Fruit fly (Drosophila melanogaster) whole organism, embryonic: ENCODE measurements around the gene CG43672.

Experiments
- Atf6 ChIP-seq: fragments of 200-800 bp; sonication (Bioruptor generic); IDR thresholded peaks from 2 replicates; pipeline ENCODE4 v1.3.6; 2022; ENCODE audit warnings: missing biosample characterization, missing genetic modification characterization
- B-H2 ChIP-seq: fragments of 200-800 bp; sonication (Bioruptor generic); optimal IDR thresholded peaks from 2 replicates; lab custom pipeline; 2018; ENCODE audit warnings: missing biosample characterization, mild to moderate bottlenecking, missing genetic modification characterization
- CG10543 ChIP-seq: fragments of 200-800 bp; sonication (Bioruptor generic); optimal IDR thresholded peaks from 3 replicates; lab custom pipeline; 2017; ENCODE audit warnings: missing biosample characterization, mild to moderate bottlenecking, missing genetic modification characterization, moderate library complexity
- CG10654 ChIP-seq: fragments of 200-800 bp; sonication (Bioruptor generic); optimal IDR thresholded peaks from 2 replicates; lab custom pipeline; 2016; ENCODE audit warnings: missing biosample characterization, missing genetic modification characterization
- CG11085 ChIP-seq: fragments of 200-800 bp; sonication (Bioruptor generic); IDR thresholded peaks from 2 replicates; pipeline ENCODE4 v1.3.6; 2022; ENCODE audit warnings: missing biosample characterization, missing genetic modification characterization
- CG11504 ChIP-seq: fragments of 200-800 bp; sonication (Bioruptor generic); optimal IDR thresholded peaks from 3 replicates; lab custom pipeline; 2019; ENCODE audit warnings: missing biosample characterization, mild to moderate bottlenecking, missing genetic modification characterization, moderate library complexity
- CG12104 ChIP-seq: fragments of 200-800 bp; sonication (Bioruptor generic); optimal IDR thresholded peaks from 3 replicates; lab custom pipeline; 2016; ENCODE audit warnings: missing biosample characterization, missing genetic modification characterization
- CG15011 ChIP-seq: fragments of 200-800 bp; sonication (Bioruptor generic); optimal IDR thresholded peaks from 3 replicates; lab custom pipeline; 2018; ENCODE audit warnings: missing biosample characterization, mild to moderate bottlenecking, missing genetic modification characterization
- CG17385 ChIP-seq: fragments of 200-800 bp; sonication (Bioruptor generic); optimal IDR thresholded peaks from 3 replicates; lab custom pipeline; 2018; ENCODE audit warnings: missing biosample characterization, mild to moderate bottlenecking, missing genetic modification characterization
- CG17802 ChIP-seq: fragments of 200-800 bp; sonication (Bioruptor generic); optimal IDR thresholded peaks from 2 replicates; lab custom pipeline; 2018; ENCODE audit warnings: missing biosample characterization, mild to moderate bottlenecking, missing genetic modification characterization, moderate library complexity
- CG2199 ChIP-seq: fragments of 200-800 bp; sonication (Bioruptor generic); IDR thresholded peaks from 3 replicates; pipeline ENCODE4 v1.3.6; 2022; ENCODE audit warnings: missing biosample characterization, missing genetic modification characterization
- CG32532 ChIP-seq: fragments of 200-800 bp; sonication (Bioruptor generic); IDR thresholded peaks from 2 replicates; pipeline ENCODE4 v1.3.6; 2022; ENCODE audit warnings: missing biosample characterization, missing genetic modification characterization
- CG32772 ChIP-seq: fragments of 200-800 bp; sonication (Bioruptor generic); IDR thresholded peaks from 2 replicates; pipeline ENCODE4 v1.3.6; 2022; ENCODE audit warnings: missing biosample characterization, missing genetic modification characterization
- CG4617 ChIP-seq: fragments of 200-800 bp; sonication (Bioruptor generic); optimal IDR thresholded peaks from 3 replicates; lab custom pipeline; 2016; ENCODE audit warnings: missing biosample characterization, missing genetic modification characterization, borderline replicate concordance
- CG6654 ChIP-seq: fragments of 200-800 bp; sonication (Bioruptor generic); optimal IDR thresholded peaks from 2 replicates; lab custom pipeline; 2017; ENCODE audit warnings: missing biosample characterization, mild to moderate bottlenecking, missing genetic modification characterization
- CG6791 ChIP-seq: fragments of 200-800 bp; sonication (Bioruptor generic); IDR thresholded peaks from 3 replicates; pipeline ENCODE4 v1.3.6; 2022; ENCODE audit warnings: missing biosample characterization, missing genetic modification characterization; ENCODE audit not compliant: partially characterized antibody
- CG8359 ChIP-seq: fragments of 200-800 bp; sonication (Bioruptor generic); optimal IDR thresholded peaks from 2 replicates; lab custom pipeline; 2017; ENCODE audit warnings: missing biosample characterization, mild to moderate bottlenecking, missing genetic modification characterization, borderline replicate concordance
- CG9215 ChIP-seq: fragments of 200-800 bp; sonication (Bioruptor generic); IDR thresholded peaks from 2 replicates; pipeline ENCODE4 v1.3.6; 2022; ENCODE audit warnings: missing biosample characterization, missing genetic modification characterization
- Dbx ChIP-seq: fragments of 200-800 bp; sonication (Bioruptor generic); IDR thresholded peaks from 3 replicates; pipeline ENCODE4 v1.3.6; 2022; ENCODE audit warnings: missing biosample characterization, missing genetic modification characterization
- Dfd ChIP-seq, 2 experiments: fragments of >200 bp; optimal IDR thresholded peaks; 2 replicates each; lab custom pipeline; 2017; ENCODE audit warnings: missing biosample characterization in 2 of 2, missing genetic modification characterization in 2 of 2
- Gug ChIP-seq: fragments of 200-800 bp; sonication (Bioruptor generic); IDR thresholded peaks from 4 replicates; pipeline ENCODE4 v1.3.6; 2022; ENCODE audit warnings: missing biosample characterization, missing genetic modification characterization
- HLH3B ChIP-seq: fragments of 200-800 bp; sonication (Bioruptor generic); IDR thresholded peaks from 2 replicates; pipeline ENCODE4 v1.3.6; 2022; ENCODE audit warnings: missing biosample characterization, missing genetic modification characterization
- MESR4 ChIP-seq: fragments of 200-800 bp; sonication (Bioruptor generic); optimal IDR thresholded peaks from 2 replicates; lab custom pipeline; 2018; ENCODE audit warnings: missing biosample characterization, mild to moderate bottlenecking, missing genetic modification characterization, moderate library complexity
- Mes4 ChIP-seq: fragments of 200-800 bp; sonication (Bioruptor generic); optimal IDR thresholded peaks from 2 replicates; lab custom pipeline; 2016; ENCODE audit warnings: missing biosample characterization, missing genetic modification characterization
- Poxn ChIP-seq: fragments of 200-800 bp; sonication (Bioruptor generic); IDR thresholded peaks from 2 replicates; pipeline ENCODE4 v1.3.6; 2022; ENCODE audit warnings: missing biosample characterization, missing genetic modification characterization
- bbx ChIP-seq: fragments of 200-800 bp; sonication (Bioruptor generic); IDR thresholded peaks from 2 replicates; pipeline ENCODE4 v1.3.6; 2022; ENCODE audit warnings: missing biosample characterization, missing genetic modification characterization; ENCODE audit not compliant: partially characterized antibody
- cg ChIP-seq: fragments of 200-800 bp; sonication (Bioruptor generic); optimal IDR thresholded peaks from 3 replicates; lab custom pipeline; 2019; ENCODE audit warnings: missing biosample characterization, mild to moderate bottlenecking, missing genetic modification characterization, moderate library complexity
- chinmo ChIP-seq: fragments of 200-800 bp; sonication (Bioruptor generic); IDR thresholded peaks from 4 replicates; pipeline ENCODE4 v1.3.6; 2022; ENCODE audit warnings: missing biosample characterization, missing genetic modification characterization; ENCODE audit not compliant: partially characterized antibody
- chm ChIP-seq: fragments of 200-800 bp; sonication (Bioruptor generic); IDR thresholded peaks from 2 replicates; pipeline ENCODE4 v1.3.6; 2022; ENCODE audit warnings: missing biosample characterization, missing genetic modification characterization
- chn ChIP-seq: fragments of 200-800 bp; sonication (Bioruptor generic); optimal IDR thresholded peaks from 2 replicates; lab custom pipeline; 2016; ENCODE audit warnings: missing biosample characterization, missing genetic modification characterization
- corto ChIP-seq: fragments of 200-800 bp; sonication (Bioruptor generic); optimal IDR thresholded peaks from 2 replicates; lab custom pipeline; 2016; ENCODE audit warnings: missing biosample characterization, mild to moderate bottlenecking, missing genetic modification characterization, moderate library complexity
- dpn ChIP-seq, 2 experiments: fragments of 200-800 bp; sonication (Bioruptor generic); optimal IDR thresholded peaks; 3 replicates each; lab custom pipeline; 2016; ENCODE audit warnings: missing biosample characterization in 2 of 2, missing genetic modification characterization in 2 of 2
- fd102C ChIP-seq: fragments of 200-800 bp; sonication (Bioruptor generic); optimal IDR thresholded peaks from 2 replicates; lab custom pipeline; 2018; ENCODE audit warnings: missing biosample characterization, mild to moderate bottlenecking, missing genetic modification characterization, moderate library complexity
- gcm ChIP-seq: fragments of 200-800 bp; sonication (Bioruptor generic); optimal IDR thresholded peaks from 2 replicates; lab custom pipeline; 2019; ENCODE audit warnings: missing biosample characterization, mild to moderate bottlenecking, missing genetic modification characterization, moderate library complexity
- hbn ChIP-seq: fragments of 200-800 bp; sonication (Bioruptor generic); IDR thresholded peaks from 2 replicates; pipeline ENCODE4 v1.3.6; 2022; ENCODE audit warnings: missing biosample characterization, missing genetic modification characterization; ENCODE audit not compliant: partially characterized antibody
- kni ChIP-seq: fragments of 200-800 bp; sonication (Bioruptor generic); optimal IDR thresholded peaks from 3 replicates; lab custom pipeline; 2017; ENCODE audit warnings: mild to moderate bottlenecking, missing biosample characterization, missing genetic modification reagents, missing genetic modification characterization
- pfk ChIP-seq: fragments of 200-800 bp; sonication (Bioruptor generic); optimal IDR thresholded peaks from 2 replicates; lab custom pipeline; 2018; ENCODE audit warnings: missing biosample characterization, mild to moderate bottlenecking, missing genetic modification characterization, moderate library complexity
- pho ChIP-seq: fragments of 200-800 bp; sonication (Bioruptor generic); optimal IDR thresholded peaks from 2 replicates; lab custom pipeline; 2016; ENCODE audit warnings: missing biosample characterization, missing genetic modification characterization
- pita ChIP-seq: fragments of 200-800 bp; sonication (Bioruptor generic); optimal IDR thresholded peaks from 2 replicates; lab custom pipeline; 2017; ENCODE audit warnings: missing biosample characterization, mild to moderate bottlenecking, missing genetic modification characterization
- prd ChIP-seq, 3 experiments: fragments of >200 bp in 2 of 3; fragments of 200-800 bp in 1 of 3; sonication (Bioruptor generic) in 1 of 3; optimal IDR thresholded peaks in 2 of 3; IDR thresholded peaks in 1 of 3; 2 replicates in 2 of 3; 3 replicates in 1 of 3; pipeline versions ENCODE4 v1.3.6 to Lab custom; 2017 to 2022; ENCODE audit warnings: missing biosample characterization in 1 of 3, missing genetic modification characterization in 1 of 3
- psq ChIP-seq: fragments of 200-800 bp; sonication (Bioruptor generic); optimal IDR thresholded peaks from 2 replicates; lab custom pipeline; 2017; ENCODE audit warnings: missing biosample characterization, missing genetic modification characterization
- repo ChIP-seq: fragments of 200-800 bp; sonication (Bioruptor generic); optimal IDR thresholded peaks from 2 replicates; lab custom pipeline; 2016; ENCODE audit warnings: missing biosample characterization, missing genetic modification characterization
- shn ChIP-seq: fragments of 200-800 bp; sonication (Bioruptor generic); optimal IDR thresholded peaks from 3 replicates; lab custom pipeline; 2016; ENCODE audit warnings: missing biosample characterization, missing genetic modification characterization
- stc ChIP-seq: fragments of 200-800 bp; sonication (Bioruptor generic); IDR thresholded peaks from 2 replicates; pipeline ENCODE4 v1.3.6; 2022; ENCODE audit warnings: missing biosample characterization, missing genetic modification characterization
- sug ChIP-seq: fragments of 200-800 bp; optimal IDR thresholded peaks from 2 replicates; lab custom pipeline; 2019; ENCODE audit warnings: missing biosample characterization, mild to moderate bottlenecking, missing genetic modification characterization, moderate library complexity
- toy ChIP-seq: fragments of 200-800 bp; sonication (Bioruptor generic); IDR thresholded peaks from 2 replicates; pipeline ENCODE4 v1.3.6; 2022; ENCODE audit warnings: missing biosample characterization, missing genetic modification characterization
- yki ChIP-seq: fragments of >200 bp; optimal IDR thresholded peaks from 3 replicates; lab custom pipeline; 2018

The CG43672 gene

DNA sequence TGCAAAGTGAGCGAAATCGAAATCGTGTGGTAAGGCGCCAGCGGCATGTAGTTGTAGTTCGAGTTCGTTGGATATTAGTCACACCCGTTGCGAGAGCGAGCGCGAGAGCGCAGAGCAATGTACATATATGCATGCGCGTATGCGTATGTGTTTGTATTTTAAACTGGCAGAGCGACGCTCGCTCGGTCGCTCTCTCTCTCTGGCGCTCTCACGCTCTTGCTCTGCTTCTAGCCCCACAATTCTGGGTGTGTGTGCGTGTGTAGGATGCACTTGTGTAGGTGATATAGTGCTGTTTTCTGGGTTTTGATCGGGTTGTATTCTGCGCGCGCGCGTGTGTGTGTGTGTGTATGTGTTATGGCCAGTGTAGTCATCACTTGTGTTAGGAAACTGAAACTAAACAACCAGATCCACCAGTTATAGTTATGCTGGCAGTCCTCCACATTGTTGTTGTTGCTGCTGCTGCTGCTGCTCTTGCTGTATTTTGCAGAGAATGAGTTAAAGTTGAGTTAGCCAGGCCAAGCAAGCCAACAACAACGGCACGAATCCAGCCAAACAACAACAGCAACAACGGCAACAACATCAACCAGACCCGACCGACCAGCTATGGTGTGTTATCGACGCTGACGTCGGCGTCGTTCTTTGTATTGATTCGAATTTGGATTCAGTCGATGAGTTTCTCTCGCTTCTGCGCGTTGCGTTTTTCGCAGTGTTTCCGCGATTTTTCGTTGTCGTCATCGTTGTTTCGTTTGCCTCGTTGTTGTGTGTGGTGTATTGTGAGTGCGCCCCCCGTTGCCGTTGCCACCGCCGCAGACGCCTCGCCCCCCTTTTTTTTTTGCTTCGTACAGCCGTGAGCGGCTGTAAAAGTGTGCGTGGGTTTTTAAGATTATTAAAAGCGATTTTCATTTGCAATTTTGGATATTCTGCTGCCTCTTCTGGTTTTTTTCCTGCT is 39.2 kb downstream of the CG43672 start (continued):
- TF ChIP-seq CG17385 = peak; percentile 70
- peak; percentile 26 for TF ChIP-seq sug (tag; lab: Kevin White, UChicago)
- TF ChIP-seq shn (GFP tag; lab: Kevin White, UChicago) = peak; percentile 2
- TF ChIP-seq CG15011 (GFP tag; lab: Kevin White, UChicago) = no peak
- TF ChIP-seq CG4617 (GFP tag; lab: Kevin White, UChicago) = no peak
- no peak for TF ChIP-seq Poxn (GFP tag; lab: Robert Waterston, UW)
- peak; percentile 26; the same call in 1 of the 2 replicates for TF ChIP-seq stc
- TF ChIP-seq CG2199 (GFP tag; lab: Robert Waterston, UW) = 0 out of 3 replicates have a peak, but pooled peaks have one; percentile 23
- no peak for TF ChIP-seq CG10654 (GFP tag; lab: Kevin White, UChicago)
- no peak for TF ChIP-seq pho (GFP tag; lab: Kevin White, UChicago)
- TF ChIP-seq CG6654 (GFP tag; lab: Kevin White, UChicago) = no peak
- TF ChIP-seq Dfd (GFP tag; optimal IDR thresholded peaks at IDR 0.05; lab: Kevin White, UChicago) = peak in 1 of 2 experiments; percentile 37
- no peak for TF ChIP-seq MESR4 (GFP tag; lab: Kevin White, UChicago)
- TF ChIP-seq psq (GFP tag; lab: Kevin White, UChicago) = no peak
- no peak for TF ChIP-seq pfk (GFP tag; lab: Kevin White, UChicago)
- peak; percentile 17 for TF ChIP-seq CG8359 (GFP tag; lab: Kevin White, UChicago)
- peak; percentile 98 for TF ChIP-seq yki (lab: Kevin White, UChicago)
- TF ChIP-seq chn = no peak
- no peak for TF ChIP-seq CG17802 (tag; lab: Kevin White, UChicago)
- peak; percentile 12 for TF ChIP-seq B-H2 (GFP tag; lab: Kevin White, UChicago)
- TF ChIP-seq CG12104 = no peak
- TF ChIP-seq CG10543 (GFP tag; lab: Kevin White, UChicago) = peak; percentile 66
- no peak for TF ChIP-seq CG11504 (tag; lab: Kevin White, UChicago)
- TF ChIP-seq CG11085 (GFP tag; lab: Robert Waterston, UW) = no peak
- no peak for TF ChIP-seq CG6791 (GFP tag; lab: Robert Waterston, UW)
- TF ChIP-seq Gug = no peak
- TF ChIP-seq repo (GFP tag; lab: Kevin White, UChicago) = no peak
- TF ChIP-seq chm = peak; percentile 26; the same call in 1 of the 2 replicates
- TF ChIP-seq toy (GFP tag; lab: Robert Waterston, UW) = no peak
- no peak for TF ChIP-seq CG9215 (GFP tag; lab: Robert Waterston, UW)
- TF ChIP-seq pita (GFP tag; lab: Kevin White, UChicago) = no peak
- TF ChIP-seq prd (optimal IDR thresholded peaks at IDR 0.05; lab: Kevin White, UChicago) = no peak
- 0 out of 3 replicates have a peak, but pooled peaks have one; percentile 16 for TF ChIP-seq prd (GFP tag; IDR thresholded peaks at IDR 0.05; lab: Robert Waterston, UW)
- peak; percentile 62; the same call in 1 of the 2 replicates for TF ChIP-seq CG32532
- TF ChIP-seq kni = peak; percentile 98
- peak; percentile 19 for TF ChIP-seq gcm (GFP tag; lab: Kevin White, UChicago)
- TF ChIP-seq bbx (GFP tag; lab: Robert Waterston, UW) = peak; percentile 12; the same call in 1 of the 2 replicates
- no peak for TF ChIP-seq fd102C (GFP tag; lab: Kevin White, UChicago)
- peak; percentile 27; the same call in 1 of the 2 replicates for TF ChIP-seq hbn (GFP tag; lab: Robert Waterston, UW)
- peak; percentile 4; the same call in 1 of the 2 replicates for TF ChIP-seq Atf6 (GFP tag; lab: Robert Waterston, UW)
- TF ChIP-seq corto (GFP tag; lab: Kevin White, UChicago) = peak; percentile 54
- peak; percentile 46; the same call in 1 of the 3 replicates for TF ChIP-seq Dbx (GFP tag; lab: Robert Waterston, UW)
- TF ChIP-seq HLH3B (GFP tag; lab: Robert Waterston, UW) = peak; percentile 14; the same call in 1 of the 2 replicates
- 0 out of 2 replicates have a peak, but pooled peaks have one; percentile 47 for TF ChIP-seq CG32772 (GFP tag; lab: Robert Waterston, UW)
- no peak for TF ChIP-seq Mes4 (GFP tag; lab: Kevin White, UChicago)
- TF ChIP-seq cg (GFP tag; lab: Kevin White, UChicago) = peak; percentile 99
- no peak for TF ChIP-seq dpn (GFP tag; optimal IDR thresholded peaks at IDR 0.05; lab: Kevin White, UChicago)
- TF ChIP-seq chinmo (GFP tag; lab: Robert Waterston, UW) = peak; percentile 96
